Fruit fly (Drosophila melanogaster) whole organism, embryonic: ENCODE measurements around the gene CG11986.

ENCODE experiments used
- Atf-2 ChIP-seq: fragments of 200-800 bp; sonication (Bioruptor generic); optimal IDR thresholded peaks from 2 replicates; lab custom pipeline; 2016; ENCODE audit warnings: missing biosample characterization, missing genetic modification characterization
- Awh ChIP-seq: fragments of 200-800 bp; sonication (Bioruptor generic); IDR thresholded peaks from 2 replicates; pipeline ENCODE4, ENCODE4 v1.3.6; 2022; ENCODE audit warnings: missing biosample characterization, missing genetic modification characterization
- CG10147 ChIP-seq: fragments of 200-800 bp; sonication (Bioruptor generic); optimal IDR thresholded peaks from 2 replicates; lab custom pipeline; 2019; ENCODE audit warnings: missing biosample characterization, mild to moderate bottlenecking, missing genetic modification characterization, moderate library complexity
- CG12155 ChIP-seq: fragments of 200-800 bp; sonication (Bioruptor generic); optimal IDR thresholded peaks from 3 replicates; lab custom pipeline; 2016; ENCODE audit warnings: missing biosample characterization, missing genetic modification characterization
- CG12219 ChIP-seq: fragments of 200-800 bp; sonication (Bioruptor generic); optimal IDR thresholded peaks from 3 replicates; lab custom pipeline; 2018; ENCODE audit warnings: missing biosample characterization, mild to moderate bottlenecking, missing genetic modification characterization
- CG12744 ChIP-seq: fragments of 200-800 bp; sonication (Bioruptor generic); optimal IDR thresholded peaks from 2 replicates; lab custom pipeline; 2016; ENCODE audit warnings: missing biosample characterization, missing genetic modification characterization
- CG15601 ChIP-seq: fragments of 200-800 bp; sonication (Bioruptor generic); optimal IDR thresholded peaks from 3 replicates; lab custom pipeline; 2019; ENCODE audit warnings: missing biosample characterization, mild to moderate bottlenecking, missing genetic modification characterization, moderate library complexity
- CG1647 ChIP-seq: fragments of 200-800 bp; sonication (Bioruptor generic); optimal IDR thresholded peaks from 3 replicates; lab custom pipeline; 2016; ENCODE audit warnings: missing biosample characterization, missing genetic modification characterization
- CG18262 ChIP-seq: fragments of 200-800 bp; optimal IDR thresholded peaks from 3 replicates; lab custom pipeline; 2019; ENCODE audit warnings: missing biosample characterization, mild to moderate bottlenecking, missing genetic modification characterization, moderate library complexity
- CG2889 ChIP-seq: fragments of 200-800 bp; sonication (Bioruptor generic); IDR thresholded peaks from 3 replicates; pipeline ENCODE4 v1.3.6; 2022; ENCODE audit warnings: missing biosample characterization, missing genetic modification characterization
- CG30403 ChIP-seq: fragments of 200-800 bp; sonication (Bioruptor generic); optimal IDR thresholded peaks from 3 replicates; lab custom pipeline; 2016; ENCODE audit warnings: missing biosample characterization, missing genetic modification characterization
- CG3163 ChIP-seq: fragments of 200-800 bp; sonication (Bioruptor generic); optimal IDR thresholded peaks from 3 replicates; lab custom pipeline; 2016; ENCODE audit warnings: missing biosample characterization, missing genetic modification characterization
- CG32767 ChIP-seq: fragments of 200-800 bp; sonication (Bioruptor generic); IDR thresholded peaks from 2 replicates; pipeline ENCODE4 v1.3.6; 2022; ENCODE audit warnings: missing biosample characterization, missing genetic modification characterization
- CG42726 ChIP-seq: fragments of 200-800 bp; sonication (Bioruptor generic); IDR thresholded peaks from 2 replicates; pipeline ENCODE4 v1.3.6; 2022; ENCODE audit warnings: missing biosample characterization, missing genetic modification characterization; ENCODE audit not compliant: partially characterized antibody
- CG4820 ChIP-seq: fragments of 200-800 bp; sonication (Bioruptor generic); optimal IDR thresholded peaks from 3 replicates; lab custom pipeline; 2016; ENCODE audit warnings: missing biosample characterization, missing genetic modification characterization
- CG7357 ChIP-seq: fragments of 200-800 bp; sonication (Bioruptor generic); IDR thresholded peaks from 3 replicates; pipeline ENCODE4 v1.3.6; 2022; ENCODE audit warnings: missing biosample characterization, missing genetic modification characterization
- CG7745 ChIP-seq: fragments of 200-800 bp; sonication (Bioruptor generic); optimal IDR thresholded peaks from 2 replicates; lab custom pipeline; 2018; ENCODE audit warnings: missing biosample characterization, mild to moderate bottlenecking, missing genetic modification characterization, moderate library complexity
- CG8359 ChIP-seq: fragments of 200-800 bp; sonication (Bioruptor generic); optimal IDR thresholded peaks from 2 replicates; lab custom pipeline; 2017; ENCODE audit warnings: missing biosample characterization, mild to moderate bottlenecking, missing genetic modification characterization, borderline replicate concordance
- CG8478 ChIP-seq: fragments of >200 bp; optimal IDR thresholded peaks from 2 replicates; lab custom pipeline; 2018
- Drgx ChIP-seq: fragments of 200-800 bp; sonication (Bioruptor generic); IDR thresholded peaks from 2 replicates; pipeline ENCODE4 v1.3.6; 2022; ENCODE audit warnings: missing biosample characterization, missing genetic modification characterization
- Ets65A ChIP-seq: fragments of 200-800 bp; sonication (Bioruptor generic); peaks from one replicate; lab custom pipeline; 2016; ENCODE audit warnings: missing biosample characterization, missing genetic modification characterization
- Ets97D ChIP-seq: fragments of 200-800 bp; sonication (Bioruptor generic); optimal IDR thresholded peaks from 3 replicates; lab custom pipeline; 2016; ENCODE audit warnings: missing biosample characterization, missing genetic modification characterization
- Gsc ChIP-seq: fragments of 200-800 bp; sonication (Bioruptor generic); IDR thresholded peaks from 2 replicates; pipeline ENCODE4 v1.3.6; 2022; ENCODE audit warnings: missing biosample characterization, missing genetic modification characterization
- HLH3B ChIP-seq: fragments of 200-800 bp; sonication (Bioruptor generic); IDR thresholded peaks from 2 replicates; pipeline ENCODE4 v1.3.6; 2022; ENCODE audit warnings: missing biosample characterization, missing genetic modification characterization
- HLHmδ ChIP-seq: fragments of 200-800 bp; sonication (Bioruptor generic); optimal IDR thresholded peaks from 2 replicates; lab custom pipeline; 2018; ENCODE audit warnings: missing biosample characterization, mild to moderate bottlenecking, missing genetic modification characterization, moderate library complexity
- Hmr ChIP-seq: fragments of 200-800 bp; sonication (Bioruptor generic); optimal IDR thresholded peaks from 3 replicates; lab custom pipeline; 2017; ENCODE audit warnings: mild to moderate bottlenecking, missing biosample characterization, missing genetic modification reagents, missing genetic modification characterization
- Kr ChIP-seq: fragments of 200-800 bp; sonication (Bioruptor generic); optimal IDR thresholded peaks from 2 replicates; lab custom pipeline; 2017; ENCODE audit warnings: missing biosample characterization, mild to moderate bottlenecking, missing genetic modification characterization
- MBD-R2 ChIP-seq: fragments of 200-800 bp; sonication (Bioruptor generic); IDR thresholded peaks from 2 replicates; pipeline ENCODE4 v1.3.6; 2022; ENCODE audit warnings: missing biosample characterization, missing genetic modification characterization
- Mad ChIP-seq: fragments of 200-800 bp; sonication (Bioruptor generic); optimal IDR thresholded peaks from 2 replicates; lab custom pipeline; 2016; ENCODE audit warnings: missing biosample characterization, missing genetic modification characterization
- NFAT ChIP-seq: fragments of 200-800 bp; sonication (Bioruptor generic); IDR thresholded peaks from 2 replicates; pipeline ENCODE4 v1.3.6; 2022; ENCODE audit warnings: missing biosample characterization, missing genetic modification characterization
- Nf-YC ChIP-seq: fragments of 200-800 bp; optimal IDR thresholded peaks from 3 replicates; lab custom pipeline; 2019; ENCODE audit warnings: missing biosample characterization, mild to moderate bottlenecking, missing genetic modification characterization, moderate library complexity
- Oaz ChIP-seq: fragments of 200-800 bp; sonication (Bioruptor generic); IDR thresholded peaks from 2 replicates; pipeline ENCODE4 v1.3.6; 2022; ENCODE audit warnings: missing biosample characterization, missing genetic modification characterization
- Sox100B ChIP-seq: fragments of 200-800 bp; sonication (Bioruptor generic); optimal IDR thresholded peaks from 3 replicates; lab custom pipeline; 2018; ENCODE audit warnings: missing biosample characterization, mild to moderate bottlenecking, missing genetic modification characterization
- Sry-β ChIP-seq: fragments of 200-800 bp; sonication (Bioruptor generic); optimal IDR thresholded peaks from 2 replicates; lab custom pipeline; 2018; ENCODE audit warnings: missing biosample characterization, mild to moderate bottlenecking, missing genetic modification characterization, moderate library complexity
- Tbp ChIP-seq: fragments of >200 bp; optimal IDR thresholded peaks from 2 replicates; lab custom pipeline; 2018; ENCODE audit warnings: missing biosample characterization, missing genetic modification characterization
- Vsx1 ChIP-seq: fragments of 200-800 bp; sonication (Bioruptor generic); optimal IDR thresholded peaks from 2 replicates; lab custom pipeline; 2017; ENCODE audit warnings: missing biosample characterization, mild to moderate bottlenecking, missing genetic modification characterization, missing genetic modification reagents
- abd-A ChIP-seq: fragments of 200-800 bp; sonication (Bioruptor generic); optimal IDR thresholded peaks from 3 replicates; lab custom pipeline; 2019; ENCODE audit warnings: missing biosample characterization, mild to moderate bottlenecking, missing genetic modification characterization, moderate library complexity
- al ChIP-seq: fragments of 200-800 bp; sonication (Bioruptor generic); IDR thresholded peaks from 2 replicates; pipeline ENCODE4 v1.3.6; 2022; ENCODE audit warnings: missing biosample characterization, missing genetic modification characterization
- crol ChIP-seq: fragments of 200-800 bp; sonication (Bioruptor generic); IDR thresholded peaks from 2 replicates; pipeline ENCODE4 v1.3.6; 2022; ENCODE audit warnings: missing biosample characterization, missing genetic modification characterization
- dm ChIP-seq: fragments of 200-800 bp; sonication (Bioruptor generic); optimal IDR thresholded peaks from 3 replicates; lab custom pipeline; 2016; ENCODE audit warnings: missing biosample characterization, missing genetic modification characterization
- eyg ChIP-seq: fragments of 200-800 bp; sonication (Bioruptor generic); optimal IDR thresholded peaks from 3 replicates; lab custom pipeline; 2016; ENCODE audit warnings: missing biosample characterization, missing genetic modification characterization
- gsb ChIP-seq: fragments of 200-800 bp; sonication (Bioruptor generic); IDR thresholded peaks from 2 replicates; pipeline ENCODE4 v1.3.6; 2022; ENCODE audit warnings: missing biosample characterization, missing genetic modification characterization
- gsb-n ChIP-seq: fragments of 200-800 bp; sonication (Bioruptor generic); optimal IDR thresholded peaks from 3 replicates; lab custom pipeline; 2018; ENCODE audit warnings: missing biosample characterization, mild to moderate bottlenecking, missing genetic modification characterization
- lab ChIP-seq: fragments of 200-800 bp; sonication (Bioruptor generic); optimal IDR thresholded peaks from 3 replicates; lab custom pipeline; 2017; ENCODE audit warnings: missing biosample characterization, missing genetic modification characterization, mild to moderate bottlenecking, moderate library complexity, missing genetic modification reagents
- pnt ChIP-seq: fragments of 200-800 bp; sonication (Bioruptor generic); optimal IDR thresholded peaks from 3 replicates; lab custom pipeline; 2016; ENCODE audit warnings: missing biosample characterization, missing genetic modification characterization
- salm ChIP-seq: fragments of 200-800 bp; sonication (Bioruptor generic); optimal IDR thresholded peaks from 2 replicates; lab custom pipeline; 2018; ENCODE audit warnings: missing biosample characterization, mild to moderate bottlenecking, missing genetic modification characterization
- sd ChIP-seq: fragments of 200-800 bp; sonication (Bioruptor generic); optimal IDR thresholded peaks from 3 replicates; lab custom pipeline; 2018; ENCODE audit warnings: missing biosample characterization, mild to moderate bottlenecking, missing genetic modification characterization, moderate library complexity
- sob ChIP-seq: fragments of 200-800 bp; sonication (Bioruptor generic); IDR thresholded peaks from 2 replicates; pipeline ENCODE4 v1.3.6; 2022; ENCODE audit warnings: missing biosample characterization, missing genetic modification characterization
- sqz ChIP-seq: fragments of 200-800 bp; sonication (Bioruptor generic); optimal IDR thresholded peaks from 3 replicates; lab custom pipeline; 2018; ENCODE audit warnings: missing biosample characterization, mild to moderate bottlenecking, missing genetic modification characterization
- sug ChIP-seq: fragments of 200-800 bp; optimal IDR thresholded peaks from 2 replicates; lab custom pipeline; 2019; ENCODE audit warnings: missing biosample characterization, mild to moderate bottlenecking, missing genetic modification characterization, moderate library complexity
- tll ChIP-seq, 2 experiments: fragments of 200-800 bp in 1 of 2; fragments of >200 bp in 1 of 2; sonication (Bioruptor generic) in 1 of 2; optimal IDR thresholded peaks; 2 replicates each; lab custom pipeline; 2017 to 2019; ENCODE audit warnings: missing biosample characterization in 2 of 2, missing genetic modification characterization in 2 of 2, mild to moderate bottlenecking in 1 of 2, moderate library complexity in 1 of 2
- z ChIP-seq: fragments of 200-800 bp; sonication (Bioruptor generic); IDR thresholded peaks from 3 replicates; pipeline ENCODE4 v1.3.6; 2022; ENCODE audit warnings: missing biosample characterization, missing genetic modification characterization
- zfh1 ChIP-seq: fragments of 200-800 bp; sonication (Bioruptor generic); IDR thresholded peaks from 3 replicates; pipeline ENCODE4 v1.3.6; 2022; ENCODE audit warnings: missing biosample characterization, missing genetic modification characterization

Gene CG11986

DNA sequence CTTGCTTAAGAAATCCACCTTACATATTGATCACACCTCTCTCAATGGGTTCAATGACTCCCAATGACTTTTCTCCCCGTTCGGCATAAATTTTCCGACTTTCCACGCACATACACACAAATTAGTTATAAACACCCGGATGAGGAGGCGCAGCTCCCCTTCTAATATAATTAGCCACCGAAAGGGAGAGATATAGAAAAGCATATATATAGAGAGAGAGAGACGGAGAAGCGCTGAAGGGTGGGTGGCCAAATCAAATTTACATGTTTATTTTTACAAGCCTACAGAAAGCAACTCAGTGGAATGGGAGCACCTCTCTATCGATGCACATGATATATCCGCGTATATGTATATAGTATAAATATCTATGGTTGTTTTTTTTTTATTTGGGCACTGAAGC lies 13.4 kb downstream of the CG11986 start:
- TF ChIP-seq pnt (GFP tag; lab: Kevin White, UChicago) (no peak), Hmr (GFP tag; lab: Kevin White, UChicago) (no peak), lab (GFP tag; lab: Kevin White, UChicago) (no peak), eyg (GFP tag; lab: Kevin White, UChicago) (no peak), Gsc (GFP tag; lab: Robert Waterston, UW) (no peak), CG1647 (GFP tag; lab: Kevin White, UChicago) (no peak), Kr (peak; percentile 14), Awh (GFP tag; lab: Robert Waterston, UW) (no peak), CG42726 (no peak), CG4820 (GFP tag; lab: Kevin White, UChicago) (no peak), CG3163 (GFP tag; lab: Kevin White, UChicago) (no peak), gsb-n (tag; lab: Kevin White, UChicago) (peak; percentile 17), CG2889 (GFP tag; lab: Robert Waterston, UW) (no peak), Drgx (GFP tag; lab: Robert Waterston, UW) (no peak), Ets65A (GFP tag; lab: Kevin White, UChicago) (no peak), dm (no peak), gsb (GFP tag; lab: Robert Waterston, UW) (no peak), Mad (GFP tag; lab: Kevin White, UChicago) (no peak), MBD-R2 (GFP tag; lab: Robert Waterston, UW) (no peak), al (GFP tag; lab: Robert Waterston, UW) (no peak), Nf-YC (tag; lab: Kevin White, UChicago) (no peak), crol (GFP tag; lab: Robert Waterston, UW) (peak; percentile 21; the same call in 1 of the 2 replicates), Oaz (GFP tag; lab: Robert Waterston, UW) (no peak), tll (GFP tag; optimal IDR thresholded peaks at IDR 0.05; lab: Kevin White, UChicago) (peak in 1 of 2 experiments; percentile 0), sug (tag; lab: Kevin White, UChicago) (no peak), HLH3B (GFP tag; lab: Robert Waterston, UW) (no peak), z (GFP tag; lab: Robert Waterston, UW) (peak; percentile 60; the same call in 1 of the 3 replicates), Ets97D (GFP tag; lab: Kevin White, UChicago) (no peak), sd (peak; percentile 49), Sry-β (no peak), sob (GFP tag; lab: Robert Waterston, UW) (no peak), CG8359 (GFP tag; lab: Kevin White, UChicago) (no peak), CG15601 (tag; lab: Kevin White, UChicago) (no peak), Atf-2 (GFP tag; lab: Kevin White, UChicago) (no peak), CG32767 (GFP tag; lab: Robert Waterston, UW) (0 out of 2 replicates have a peak, but pooled peaks have one; percentile 36), NFAT (GFP tag; lab: Robert Waterston, UW) (no peak), zfh1 (GFP tag; lab: Robert Waterston, UW) (0 out of 3 replicates have a peak, but pooled peaks have one; percentile 15), salm (tag; lab: Kevin White, UChicago) (no peak), Sox100B (GFP tag; lab: Kevin White, UChicago) (no peak), CG30403 (GFP tag; lab: Kevin White, UChicago) (no peak), CG12155 (no peak), CG8478 (lab: Kevin White, UChicago) (no peak), abd-A (tag; lab: Kevin White, UChicago) (peak; percentile 83), CG12219 (GFP tag; lab: Kevin White, UChicago) (no peak), CG12744 (no peak), sqz (GFP tag; lab: Kevin White, UChicago) (peak; percentile 34), HLHmδ (GFP tag; lab: Kevin White, UChicago) (no peak), Vsx1 (GFP tag; lab: Kevin White, UChicago) (peak; percentile 87), Tbp (GFP tag; lab: Kevin White, UChicago) (no peak), CG18262 (tag; lab: Kevin White, UChicago) (no peak), CG10147 (GFP tag; lab: Kevin White, UChicago) (no peak), CG7745 (tag; lab: Kevin White, UChicago) (peak; percentile 92), CG7357 (GFP tag; lab: Robert Waterston, UW) (no peak)
